Worm (Caenorhabditis elegans): ENCODE data around the gene ets-9.

DNA sequence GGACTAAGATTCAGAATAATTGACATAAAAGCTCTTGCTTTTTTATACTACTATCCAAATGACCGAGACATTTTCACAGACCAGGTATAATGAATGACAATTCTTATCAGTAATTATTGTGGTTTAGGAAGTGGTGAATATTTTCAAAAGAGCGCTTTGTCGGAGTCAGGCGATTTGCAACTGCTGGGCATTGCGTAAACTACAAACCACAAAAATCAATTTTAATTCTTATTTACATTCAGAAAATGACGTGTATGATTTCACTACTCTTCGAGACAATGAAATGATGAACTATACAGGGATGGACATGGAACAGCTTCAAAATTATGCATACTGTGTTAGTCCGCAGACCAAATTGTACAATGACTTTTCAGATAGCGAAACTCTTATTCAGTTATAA is 5.0 kb downstream of the ets-9 start:
- no peak for TF ChIP-seq dao-5 (tag; optimal IDR thresholded peaks at IDR 0.05)
- TF ChIP-seq W03F9.2 (tag; optimal IDR thresholded peaks at IDR 0.05): no peak
- no peak for TF ChIP-seq him-1 (tag; optimal IDR thresholded peaks at IDR 0.05)

All from whole organism, L4/young adult.